Worm (Caenorhabditis elegans) whole organism, young adult: Measurements from ENCODE around the gene ifg-1.

Experiments
- B0336.3 ChIP-seq: fragments of 200-800 bp; sonication (Bioruptor generic); IDR thresholded peaks from 2 replicates; pipeline ENCODE4 v1.3.6; 2022; ENCODE audit warnings: missing genetic modification characterization, missing compliant biosample characterization
- D2030.7 ChIP-seq: fragments of 200-800 bp; sonication (Bioruptor generic); IDR thresholded peaks from 2 replicates; pipeline ENCODE4 v1.3.6; 2022; ENCODE audit warnings: missing genetic modification reagents, missing genetic modification characterization, missing compliant biosample characterization
- F10E7.11 ChIP-seq: sonication (generic microtip); optimal IDR thresholded peaks from 2 replicates; lab custom pipeline; 2017; ENCODE audit warnings: mild to moderate bottlenecking, missing genetic modification characterization, moderate library complexity, missing compliant biosample characterization
- F22D6.2 ChIP-seq: sonication (generic microtip); optimal IDR thresholded peaks from 2 replicates; lab custom pipeline; 2016; ENCODE audit warnings: mild to moderate bottlenecking, missing genetic modification characterization, missing compliant biosample characterization
- F23B12.7 ChIP-seq: sonication (generic microtip); optimal IDR thresholded peaks from 2 replicates; lab custom pipeline; 2017; ENCODE audit warnings: missing genetic modification characterization, mild to moderate bottlenecking, missing compliant biosample characterization, antibody characterized with exemption, moderate library complexity; ENCODE audit not compliant: insufficient read depth
- F33H1.4 ChIP-seq: fragments of 200-800 bp; sonication (Bioruptor generic); IDR thresholded peaks from 2 replicates; pipeline ENCODE4 v1.3.6; 2022; ENCODE audit warnings: missing genetic modification reagents, missing genetic modification characterization, missing compliant biosample characterization
- F55B11.4 ChIP-seq: sonication (generic microtip); optimal IDR thresholded peaks from 2 replicates; lab custom pipeline; 2016; ENCODE audit warnings: missing compliant biosample characterization, missing genetic modification characterization, borderline replicate concordance; ENCODE audit not compliant: insufficient read depth
- F57A8.1 ChIP-seq: fragments of 200-800 bp; sonication (Bioruptor generic); optimal IDR thresholded peaks from 2 replicates; lab custom pipeline; 2018; ENCODE audit warnings: mild to moderate bottlenecking, missing genetic modification characterization, moderate library complexity, missing compliant biosample characterization
- K12H6.12 ChIP-seq: fragments of 200-800 bp; sonication (Bioruptor generic); optimal IDR thresholded peaks from 2 replicates; lab custom pipeline; 2018; ENCODE audit warnings: mild to moderate bottlenecking, missing genetic modification characterization, missing compliant biosample characterization
- T26A5.8 ChIP-seq: sonication (generic microtip); optimal IDR thresholded peaks from 2 replicates; lab custom pipeline; 2016; ENCODE audit warnings: missing genetic modification characterization, missing compliant biosample characterization
- Y95B8A.8 ChIP-seq: fragments of 200-800 bp; sonication (Bioruptor generic); IDR thresholded peaks from 2 replicates; pipeline ENCODE4 v1.3.6; 2022; ENCODE audit warnings: missing genetic modification reagents, missing genetic modification characterization, missing compliant biosample characterization
- akir-1 ChIP-seq: fragments of 200-800 bp; sonication (Bioruptor generic); optimal IDR thresholded peaks from 2 replicates; lab custom pipeline; 2018; ENCODE audit warnings: mild to moderate bottlenecking, missing genetic modification characterization, moderate library complexity, missing compliant biosample characterization
- aptf-2 ChIP-seq: fragments of 200-800 bp; sonication (Bioruptor generic); conservative IDR thresholded peaks from 2 replicates; pipeline ENCODE4 v1.3.6; 2022; ENCODE audit warnings: missing genetic modification reagents, missing genetic modification characterization, missing compliant biosample characterization
- aptf-3 ChIP-seq: fragments of 200-800 bp; sonication (Bioruptor generic); IDR thresholded peaks from 2 replicates; pipeline ENCODE4 v1.3.6; 2022; ENCODE audit warnings: missing genetic modification characterization, missing compliant biosample characterization
- bed-1 ChIP-seq: fragments of 200-800 bp; sonication (Bioruptor generic); IDR thresholded peaks from 2 replicates; pipeline ENCODE4 v1.3.6; 2022; ENCODE audit warnings: missing genetic modification reagents, missing genetic modification characterization, missing compliant biosample characterization
- bed-2 ChIP-seq: fragments of 200-800 bp; sonication (Bioruptor generic); IDR thresholded peaks from 2 replicates; pipeline ENCODE4 v1.3.6; 2022; ENCODE audit warnings: missing genetic modification reagents, missing genetic modification characterization, missing compliant biosample characterization
- ceh-27 ChIP-seq: fragments of 200-800 bp; sonication (Bioruptor generic); optimal IDR thresholded peaks from 2 replicates; lab custom pipeline; 2018; ENCODE audit warnings: mild to moderate bottlenecking, missing genetic modification characterization, moderate library complexity, missing compliant biosample characterization
- ceh-40 ChIP-seq: fragments of 200-800 bp; sonication (Bioruptor generic); IDR thresholded peaks from 2 replicates; pipeline ENCODE4 v1.3.6; 2022; ENCODE audit warnings: missing genetic modification characterization, missing compliant biosample characterization
- ceh-91 ChIP-seq: fragments of 200-800 bp; sonication (Bioruptor generic); IDR thresholded peaks from 2 replicates; pipeline ENCODE4 v1.3.6; 2022; ENCODE audit warnings: missing genetic modification reagents, missing genetic modification characterization, missing compliant biosample characterization
- die-1 ChIP-seq: sonication (generic microtip); optimal IDR thresholded peaks from 2 replicates; lab custom pipeline; 2016; ENCODE audit warnings: missing genotype, mild to moderate bottlenecking, missing genetic modification characterization, missing compliant biosample characterization
- dpl-1 ChIP-seq: fragments of 150-350 bp; optimal IDR thresholded peaks from 2 replicates; lab custom pipeline; 2014; ENCODE audit warnings: missing biosample characterization, missing genetic modification reagents, missing genetic modification characterization
- efl-1 ChIP-seq: fragments of 150-350 bp; optimal IDR thresholded peaks from 2 replicates; lab custom pipeline; 2014; ENCODE audit warnings: missing biosample characterization, missing genetic modification reagents, missing genetic modification characterization
- egl-44 ChIP-seq: fragments of 200-800 bp; sonication (Bioruptor generic); IDR thresholded peaks from 2 replicates; pipeline ENCODE4 v1.3.6; 2022; ENCODE audit warnings: missing genetic modification reagents, missing genetic modification characterization, missing compliant biosample characterization
- ets-4 ChIP-seq: fragments of 200-800 bp; sonication (Bioruptor generic); optimal IDR thresholded peaks from 2 replicates; lab custom pipeline; 2018; ENCODE audit warnings: mild to moderate bottlenecking, missing genetic modification characterization, missing compliant biosample characterization
- hmg-1.2 ChIP-seq: fragments of 200-800 bp; sonication (Bioruptor generic); IDR thresholded peaks from 2 replicates; pipeline ENCODE4 v1.3.6; 2022; ENCODE audit warnings: missing genetic modification reagents, missing genetic modification characterization, missing compliant biosample characterization
- hmg-20 ChIP-seq: fragments of 200-800 bp; sonication (Bioruptor generic); IDR thresholded peaks from 2 replicates; pipeline ENCODE4 v1.3.6; 2022; ENCODE audit warnings: missing genetic modification reagents, missing genetic modification characterization, missing compliant biosample characterization
- hrde-1 ChIP-seq: sonication (generic microtip); optimal IDR thresholded peaks from 2 replicates; lab custom pipeline; 2016; ENCODE audit warnings: missing genetic modification characterization, mild to moderate bottlenecking, missing compliant biosample characterization, moderate library complexity, missing genotype, missing genetic modification reagents, borderline replicate concordance
- hsf-1 ChIP-seq: fragments of 200-800 bp; sonication (Bioruptor generic); IDR thresholded peaks from 2 replicates; pipeline ENCODE4 v1.3.6; 2022; ENCODE audit warnings: missing genetic modification reagents, missing genetic modification characterization, missing compliant biosample characterization
- let-526 ChIP-seq: fragments of 200-800 bp; sonication (Bioruptor generic); IDR thresholded peaks from 2 replicates; pipeline ENCODE4 v1.3.6; 2022; ENCODE audit warnings: missing genetic modification reagents, missing genetic modification characterization, missing compliant biosample characterization
- let-607 ChIP-seq, 2 experiments: fragments of 200-800 bp in 1 of 2; sonication (Bioruptor generic) in 1 of 2; sonication (generic microtip) in 1 of 2; optimal IDR thresholded peaks; 2 replicates each; lab custom pipeline; 2016 to 2018; ENCODE audit warnings: mild to moderate bottlenecking in 2 of 2, missing compliant biosample characterization in 2 of 2, missing genetic modification characterization in 2 of 2, moderate library complexity in 2 of 2, missing genotype in 1 of 2
- lin-54 ChIP-seq: fragments of 200-800 bp; sonication (Bioruptor generic); optimal IDR thresholded peaks from 2 replicates; lab custom pipeline; 2018; ENCODE audit warnings: mild to moderate bottlenecking, missing genetic modification characterization, missing compliant biosample characterization
- lsy-27 ChIP-seq: sonication (generic microtip); optimal IDR thresholded peaks from 2 replicates; lab custom pipeline; 2017; ENCODE audit warnings: missing genetic modification characterization, mild to moderate bottlenecking, missing compliant biosample characterization, antibody characterized with exemption, missing genotype, borderline replicate concordance; ENCODE audit not compliant: insufficient read depth
- madf-3 ChIP-seq: fragments of 200-800 bp; sonication (Bioruptor generic); IDR thresholded peaks from 2 replicates; pipeline ENCODE4 v1.3.6; 2022; ENCODE audit warnings: missing genetic modification reagents, missing genetic modification characterization, missing compliant biosample characterization
- madf-6 ChIP-seq: fragments of 200-800 bp; sonication (Bioruptor generic); IDR thresholded peaks from 2 replicates; pipeline ENCODE4 v1.3.6; 2022; ENCODE audit warnings: missing genetic modification reagents, missing genetic modification characterization, missing compliant biosample characterization
- madf-8 ChIP-seq: fragments of 200-800 bp; sonication (Bioruptor generic); conservative IDR thresholded peaks from 2 replicates; pipeline ENCODE4 v1.3.6; 2022; ENCODE audit warnings: missing genetic modification reagents, missing genetic modification characterization, missing compliant biosample characterization
- mxl-1 ChIP-seq: sonication (generic microtip); optimal IDR thresholded peaks from 2 replicates; lab custom pipeline; 2016; ENCODE audit warnings: missing genetic modification characterization, missing compliant biosample characterization
- nhr-80 ChIP-seq: sonication (generic microtip); optimal IDR thresholded peaks from 2 replicates; lab custom pipeline; 2016; ENCODE audit warnings: missing genetic modification characterization, missing compliant biosample characterization
- rcor-1 ChIP-seq: fragments of 200-800 bp; sonication (Bioruptor generic); IDR thresholded peaks from 2 replicates; pipeline ENCODE4 v1.3.6; 2022; ENCODE audit warnings: missing genetic modification reagents, missing genetic modification characterization, missing compliant biosample characterization
- repo-1 ChIP-seq: sonication (generic microtip); optimal IDR thresholded peaks from 2 replicates; lab custom pipeline; 2017; ENCODE audit warnings: mild to moderate bottlenecking, missing genetic modification characterization, missing compliant biosample characterization
- snpc-1.1 ChIP-seq: sonication (generic microtip); optimal IDR thresholded peaks from 2 replicates; lab custom pipeline; 2017; ENCODE audit warnings: missing genetic modification characterization, mild to moderate bottlenecking, missing compliant biosample characterization, antibody characterized with exemption, moderate library complexity, missing genotype, missing genetic modification reagents; ENCODE audit not compliant: insufficient read depth
- xnd-1 ChIP-seq: sonication (generic microtip); optimal IDR thresholded peaks from 2 replicates; lab custom pipeline; 2016; ENCODE audit warnings: missing genotype, missing genetic modification reagents, missing genetic modification characterization, missing compliant biosample characterization
- ztf-22 ChIP-seq: fragments of 200-800 bp; sonication (Bioruptor generic); optimal IDR thresholded peaks from 2 replicates; lab custom pipeline; 2018; ENCODE audit warnings: mild to moderate bottlenecking, missing genetic modification characterization, moderate library complexity, missing compliant biosample characterization
- ztf-26 ChIP-seq: sonication (generic microtip); optimal IDR thresholded peaks from 2 replicates; lab custom pipeline; 2017; ENCODE audit warnings: missing genetic modification characterization, missing compliant biosample characterization
- ztf-28 ChIP-seq: fragments of 200-800 bp; sonication (Bioruptor generic); IDR thresholded peaks from 2 replicates; pipeline ENCODE4 v1.3.6; 2022; ENCODE audit warnings: missing genetic modification reagents, missing genetic modification characterization, missing compliant biosample characterization

The ifg-1 gene

ce11 chrII:8218266-8218665 lies 1.2 kb downstream of the ifg-1 start:
- TF ChIP-seq bed-2 (GFP tag; lab: Robert Waterston, UW), result no peak

- no peak for TF ChIP-seq ceh-40 (GFP tag; lab: Robert Waterston, UW)
- TF ChIP-seq lsy-27 (tag; lab: Kevin White, UChicago), result no peak
- TF ChIP-seq T26A5.8, result no peak
- no peak for TF ChIP-seq F23B12.7 (tag; lab: Kevin White, UChicago)
- TF ChIP-seq ets-4, result no peak
- no peak for TF ChIP-seq D2030.7 (GFP tag; lab: Robert Waterston, UW)
- no peak for TF ChIP-seq F57A8.1
- TF ChIP-seq ztf-26 (tag; lab: Kevin White, UChicago), result no peak
- no peak for TF ChIP-seq bed-1 (GFP tag; lab: Robert Waterston, UW)
- TF ChIP-seq K12H6.12, result no peak
- no peak for TF ChIP-seq rcor-1
- no peak for TF ChIP-seq xnd-1
- no peak for TF ChIP-seq hrde-1
- TF ChIP-seq let-526 (GFP tag; lab: Robert Waterston, UW), result no peak
- TF ChIP-seq madf-6 (GFP tag; lab: Robert Waterston, UW), result no peak
- no peak for TF ChIP-seq aptf-2 (GFP tag; lab: Robert Waterston, UW)
- no peak for TF ChIP-seq ceh-91 (GFP tag; lab: Robert Waterston, UW)
- TF ChIP-seq madf-3 (GFP tag; lab: Robert Waterston, UW), result no peak
These were observed 3.2 kb downstream of the ifg-1 start for ce11 chrII:8220267-8220666.

ce11 chrII:8222309-8223065 lies 5.5 kb downstream of the ifg-1 start, which contains the start of gene dab-1:
dab-1 (plus strand) TSS chrII:8222386.
- TF ChIP-seq lin-54 (GFP tag; lab: Kevin White, UChicago) (peak; percentile 43), hsf-1 (GFP tag; lab: Robert Waterston, UW) (no peak), egl-44 (GFP tag; lab: Robert Waterston, UW) (no peak), bed-2 (GFP tag; lab: Robert Waterston, UW) (no peak), efl-1 (GFP tag; lab: Kevin White, UChicago) (peak; percentile 88), die-1 (no peak), nhr-80 (tag; lab: Kevin White, UChicago) (no peak), snpc-1.1 (no peak), Y95B8A.8 (GFP tag; lab: Robert Waterston, UW) (0 out of 2 replicates have a peak, but pooled peaks have one; percentile 4), F22D6.2 (tag; lab: Kevin White, UChicago) (no peak), aptf-3 (no peak), bed-1 (GFP tag; lab: Robert Waterston, UW) (no peak), mxl-1 (no peak), repo-1 (no peak), dpl-1 (GFP tag; lab: Kevin White, UChicago) (peak; percentile 54), ztf-22 (no peak), B0336.3 (GFP tag; lab: Robert Waterston, UW) (no peak), let-607 (tag; optimal IDR thresholded peaks at IDR 0.05; lab: Kevin White, UChicago) (no peak), ceh-27 (GFP tag; lab: Kevin White, UChicago) (peak; percentile 2), F10E7.11 (tag; lab: Kevin White, UChicago) (no peak), ztf-28 (GFP tag; lab: Robert Waterston, UW) (no peak), hmg-20 (GFP tag; lab: Robert Waterston, UW) (no peak), ceh-40 (GFP tag; lab: Robert Waterston, UW) (no peak), T26A5.8 (no peak), F33H1.4 (GFP tag; lab: Robert Waterston, UW) (peak; percentile 55), F23B12.7 (tag; lab: Kevin White, UChicago) (peak; percentile 5), madf-8 (GFP tag; lab: Robert Waterston, UW) (peak; percentile 83), F55B11.4 (tag; lab: Kevin White, UChicago) (no peak), akir-1 (GFP tag; lab: Kevin White, UChicago) (no peak), hmg-1.2 (GFP tag; lab: Robert Waterston, UW) (peak; percentile 7; the same call in 1 of the 2 replicates), madf-6 (GFP tag; lab: Robert Waterston, UW) (peak; percentile 94)
